Worm (Caenorhabditis elegans) whole organism, L4/young adult: ENCODE results near the gene F58B4.5.

Experiments
- W03F9.2 ChIP-seq: fragments of 150-350 bp; optimal IDR thresholded peaks from 2 replicates; lab custom pipeline; 2014; ENCODE audit warnings: missing biosample characterization, missing genetic modification characterization
- dao-5 ChIP-seq: sonication (generic microtip); optimal IDR thresholded peaks from 2 replicates; lab custom pipeline; 2016; ENCODE audit warnings: missing genotype, missing genetic modification characterization, moderate library complexity, missing compliant biosample characterization
- him-1 ChIP-seq: sonication (generic microtip); optimal IDR thresholded peaks from 2 replicates; lab custom pipeline; 2016; ENCODE audit warnings: missing genotype, missing genetic modification reagents, missing genetic modification characterization, missing compliant biosample characterization

DNA sequence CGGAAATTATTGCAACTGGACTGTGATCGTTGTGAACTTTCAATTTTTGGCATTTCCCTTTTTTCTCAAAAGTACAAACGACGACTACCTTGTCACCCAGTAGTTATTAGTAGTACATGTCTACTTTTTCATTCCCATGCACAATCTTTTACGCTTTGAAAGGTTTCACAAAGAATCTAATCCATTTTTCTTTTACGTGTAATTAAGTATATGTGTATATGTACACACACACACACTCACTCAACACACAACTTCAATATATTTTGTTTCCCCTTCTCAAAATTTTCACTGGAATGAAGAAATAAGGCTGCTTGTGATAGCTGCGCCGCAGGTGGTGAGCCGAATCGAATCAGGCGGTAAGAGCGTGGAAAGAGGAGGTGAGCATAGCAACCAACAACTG, 7.8 kb upstream of the F58B4.5 start, which contains the start of gene F58B4.6:
- TF ChIP-seq him-1 = no peak
- TF ChIP-seq W03F9.2 = no peak
- no peak for TF ChIP-seq dao-5 (tag; lab: Kevin White, UChicago)
